Fruit fly (Drosophila melanogaster) whole organism, embryonic: ENCODE measurements around the gene CG3702.

ENCODE experiments used
- B-H1 ChIP-seq: fragments of 200-800 bp; sonication (Bioruptor generic); IDR thresholded peaks from 3 replicates; pipeline ENCODE4 v1.3.6; 2022; ENCODE audit warnings: missing biosample characterization, missing genetic modification characterization
- B-H2 ChIP-seq: fragments of 200-800 bp; sonication (Bioruptor generic); optimal IDR thresholded peaks from 2 replicates; lab custom pipeline; 2018; ENCODE audit warnings: missing biosample characterization, mild to moderate bottlenecking, missing genetic modification characterization
- Bdp1 ChIP-seq: fragments of 200-800 bp; sonication (Bioruptor generic); optimal IDR thresholded peaks from 3 replicates; lab custom pipeline; 2016; ENCODE audit warnings: missing biosample characterization, missing genetic modification characterization
- CG10147 ChIP-seq: fragments of 200-800 bp; sonication (Bioruptor generic); optimal IDR thresholded peaks from 2 replicates; lab custom pipeline; 2019; ENCODE audit warnings: missing biosample characterization, mild to moderate bottlenecking, missing genetic modification characterization, moderate library complexity
- CG1024 ChIP-seq: fragments of 200-800 bp; sonication (Bioruptor generic); IDR thresholded peaks from 2 replicates; pipeline ENCODE4 v1.3.6; 2022; ENCODE audit warnings: missing biosample characterization, missing genetic modification characterization
- CG10274 ChIP-seq: fragments of 200-800 bp; sonication (Bioruptor generic); optimal IDR thresholded peaks from 3 replicates; lab custom pipeline; 2017; ENCODE audit warnings: missing biosample characterization, mild to moderate bottlenecking, missing genetic modification characterization
- CG10321 ChIP-seq: fragments of 200-800 bp; sonication (Bioruptor generic); IDR thresholded peaks from 2 replicates; pipeline ENCODE4 v1.3.6; 2022; ENCODE audit warnings: missing biosample characterization, missing genetic modification characterization
- CG11093 ChIP-seq: fragments of 200-800 bp; sonication (Bioruptor generic); IDR thresholded peaks from 3 replicates; pipeline ENCODE4 v1.3.6; 2022; ENCODE audit warnings: missing biosample characterization, missing genetic modification characterization
- CG11398 ChIP-seq: fragments of 200-800 bp; sonication (Bioruptor generic); optimal IDR thresholded peaks from 2 replicates; lab custom pipeline; 2016; ENCODE audit warnings: missing biosample characterization, missing genetic modification characterization
- CG12744 ChIP-seq: fragments of 200-800 bp; sonication (Bioruptor generic); optimal IDR thresholded peaks from 2 replicates; lab custom pipeline; 2016; ENCODE audit warnings: missing biosample characterization, missing genetic modification characterization
- CG15601 ChIP-seq: fragments of 200-800 bp; sonication (Bioruptor generic); optimal IDR thresholded peaks from 3 replicates; lab custom pipeline; 2019; ENCODE audit warnings: missing biosample characterization, mild to moderate bottlenecking, missing genetic modification characterization, moderate library complexity
- CG17328 ChIP-seq: fragments of 200-800 bp; sonication (Bioruptor generic); IDR thresholded peaks from 2 replicates; pipeline ENCODE4 v1.3.6; 2022; ENCODE audit warnings: missing biosample characterization, missing genetic modification characterization
- CG17829 ChIP-seq: fragments of 200-800 bp; optimal IDR thresholded peaks from 2 replicates; lab custom pipeline; 2019; ENCODE audit warnings: missing biosample characterization, mild to moderate bottlenecking, missing genetic modification characterization, moderate library complexity
- CG2129 ChIP-seq: fragments of 200-800 bp; sonication (Bioruptor generic); IDR thresholded peaks from 2 replicates; pipeline ENCODE4 v1.3.6; 2022; ENCODE audit warnings: missing biosample characterization, missing genetic modification characterization; ENCODE audit not compliant: partially characterized antibody
- CG31365 ChIP-seq: fragments of 200-800 bp; sonication (Bioruptor generic); optimal IDR thresholded peaks from 2 replicates; lab custom pipeline; 2018; ENCODE audit warnings: missing biosample characterization, mild to moderate bottlenecking, missing genetic modification characterization
- CG3163 ChIP-seq: fragments of 200-800 bp; sonication (Bioruptor generic); optimal IDR thresholded peaks from 3 replicates; lab custom pipeline; 2016; ENCODE audit warnings: missing biosample characterization, missing genetic modification characterization
- CG32532 ChIP-seq: fragments of 200-800 bp; sonication (Bioruptor generic); IDR thresholded peaks from 2 replicates; pipeline ENCODE4 v1.3.6; 2022; ENCODE audit warnings: missing biosample characterization, missing genetic modification characterization
- CG33213 ChIP-seq: fragments of 200-800 bp; sonication (Bioruptor generic); optimal IDR thresholded peaks from 3 replicates; lab custom pipeline; 2016; ENCODE audit warnings: missing biosample characterization, missing genetic modification characterization
- CG4282 ChIP-seq: fragments of 200-800 bp; sonication (Bioruptor generic); optimal IDR thresholded peaks from 2 replicates; lab custom pipeline; 2016; ENCODE audit warnings: missing biosample characterization, missing genetic modification characterization
- CG6791 ChIP-seq: fragments of 200-800 bp; sonication (Bioruptor generic); IDR thresholded peaks from 3 replicates; pipeline ENCODE4 v1.3.6; 2022; ENCODE audit warnings: missing biosample characterization, missing genetic modification characterization; ENCODE audit not compliant: partially characterized antibody
- CG7372 ChIP-seq: fragments of 200-800 bp; sonication (Bioruptor generic); IDR thresholded peaks from 2 replicates; pipeline ENCODE4 v1.3.6; 2022; ENCODE audit warnings: missing biosample characterization, missing genetic modification characterization
- CG9727 ChIP-seq: fragments of 200-800 bp; sonication (Bioruptor generic); optimal IDR thresholded peaks from 3 replicates; lab custom pipeline; 2017; ENCODE audit warnings: missing biosample characterization, mild to moderate bottlenecking, missing genetic modification characterization
- Deaf1 ChIP-seq: fragments of 200-800 bp; optimal IDR thresholded peaks from 3 replicates; lab custom pipeline; 2019; ENCODE audit warnings: missing biosample characterization, mild to moderate bottlenecking, missing genetic modification characterization, moderate library complexity
- Doc3 ChIP-seq: fragments of 200-800 bp; sonication (Bioruptor generic); IDR thresholded peaks from 3 replicates; pipeline ENCODE4 v1.3.6; 2022; ENCODE audit warnings: missing biosample characterization, missing genetic modification characterization; ENCODE audit not compliant: partially characterized antibody
- Eip74EF ChIP-seq, 2 experiments: fragments of 200-800 bp in 1 of 2; fragments of >200 bp in 1 of 2; sonication (Bioruptor generic) in 1 of 2; optimal IDR thresholded peaks; 2 replicates each; lab custom pipeline; 2017 to 2019; ENCODE audit warnings: missing biosample characterization in 2 of 2, missing genetic modification characterization in 2 of 2, mild to moderate bottlenecking in 1 of 2, moderate library complexity in 1 of 2
- HHEX ChIP-seq: fragments of 200-800 bp; sonication (Bioruptor generic); optimal IDR thresholded peaks from 3 replicates; lab custom pipeline; 2017; ENCODE audit warnings: missing biosample characterization, mild to moderate bottlenecking, missing genetic modification characterization, missing genetic modification reagents
- Kr ChIP-seq: fragments of 200-800 bp; sonication (Bioruptor generic); optimal IDR thresholded peaks from 2 replicates; lab custom pipeline; 2017; ENCODE audit warnings: missing biosample characterization, mild to moderate bottlenecking, missing genetic modification characterization
- Optix ChIP-seq: fragments of 200-800 bp; sonication (Bioruptor generic); IDR thresholded peaks from 3 replicates; pipeline ENCODE4 v1.3.6; 2022; ENCODE audit warnings: missing biosample characterization, missing genetic modification characterization
- Side ChIP-seq: fragments of 200-800 bp; sonication (Bioruptor generic); optimal IDR thresholded peaks from 2 replicates; lab custom pipeline; 2016; ENCODE audit warnings: missing biosample characterization, missing genetic modification characterization
- ara ChIP-seq: fragments of 200-800 bp; sonication (Bioruptor generic); IDR thresholded peaks from 2 replicates; pipeline ENCODE4 v1.3.6; 2022; ENCODE audit warnings: missing biosample characterization, missing genetic modification characterization
- bowl ChIP-seq: fragments of 200-800 bp; sonication (Bioruptor generic); IDR thresholded peaks from 2 replicates; pipeline ENCODE4 v1.3.6; 2022; ENCODE audit warnings: missing biosample characterization, missing genetic modification characterization
- disco-r ChIP-seq: fragments of 200-800 bp; sonication (Bioruptor generic); optimal IDR thresholded peaks from 2 replicates; lab custom pipeline; 2016; ENCODE audit warnings: missing biosample characterization, missing genetic modification characterization
- dmrt99B ChIP-seq: fragments of 200-800 bp; sonication (Bioruptor generic); optimal IDR thresholded peaks from 2 replicates; lab custom pipeline; 2018; ENCODE audit warnings: missing biosample characterization, mild to moderate bottlenecking, missing genetic modification characterization, moderate library complexity
- fru ChIP-seq: fragments of >200 bp; optimal IDR thresholded peaks from 2 replicates; lab custom pipeline; 2017
- hbn ChIP-seq: fragments of 200-800 bp; sonication (Bioruptor generic); IDR thresholded peaks from 2 replicates; pipeline ENCODE4 v1.3.6; 2022; ENCODE audit warnings: missing biosample characterization, missing genetic modification characterization; ENCODE audit not compliant: partially characterized antibody
- klu ChIP-seq: fragments of 200-800 bp; sonication (Bioruptor generic); IDR thresholded peaks from 2 replicates; pipeline ENCODE4 v1.3.6; 2022; ENCODE audit warnings: missing biosample characterization, missing genetic modification characterization
- lab ChIP-seq: fragments of 200-800 bp; sonication (Bioruptor generic); optimal IDR thresholded peaks from 3 replicates; lab custom pipeline; 2017; ENCODE audit warnings: missing biosample characterization, missing genetic modification characterization, mild to moderate bottlenecking, moderate library complexity, missing genetic modification reagents
- lilli ChIP-seq: fragments of 200-800 bp; sonication (Bioruptor generic); optimal IDR thresholded peaks from 3 replicates; lab custom pipeline; 2016; ENCODE audit warnings: missing biosample characterization, missing genetic modification characterization
- oc ChIP-seq: fragments of 200-800 bp; sonication (Bioruptor generic); optimal IDR thresholded peaks from 2 replicates; lab custom pipeline; 2018; ENCODE audit warnings: missing biosample characterization, mild to moderate bottlenecking, missing genetic modification characterization, moderate library complexity
- odd ChIP-seq: fragments of 200-800 bp; sonication (Bioruptor generic); optimal IDR thresholded peaks from 2 replicates; lab custom pipeline; 2017; ENCODE audit warnings: missing biosample characterization, mild to moderate bottlenecking, missing genetic modification characterization
- phol ChIP-seq: fragments of 200-800 bp; sonication (Bioruptor generic); optimal IDR thresholded peaks from 3 replicates; lab custom pipeline; 2018; ENCODE audit warnings: missing biosample characterization, mild to moderate bottlenecking, missing genetic modification characterization, moderate library complexity
- repo ChIP-seq: fragments of 200-800 bp; sonication (Bioruptor generic); optimal IDR thresholded peaks from 2 replicates; lab custom pipeline; 2016; ENCODE audit warnings: missing biosample characterization, missing genetic modification characterization
- rib ChIP-seq: fragments of 200-800 bp; sonication (Bioruptor generic); IDR thresholded peaks from 2 replicates; pipeline ENCODE4 v1.3.6; 2022; ENCODE audit warnings: missing biosample characterization, missing genetic modification characterization
- sc ChIP-seq, 3 experiments: fragments of >200 bp in 2 of 3; fragments of 200-800 bp in 1 of 3; sonication (Bioruptor generic) in 1 of 3; optimal IDR thresholded peaks; 2 replicates in 2 of 3; 3 replicates in 1 of 3; lab custom pipeline; 2017; ENCODE audit warnings: mild to moderate bottlenecking in 1 of 3, missing biosample characterization in 1 of 3, missing genetic modification characterization in 1 of 3, missing genetic modification reagents in 1 of 3
- schlank ChIP-seq: fragments of 200-800 bp; sonication (Bioruptor generic); optimal IDR thresholded peaks from 2 replicates; lab custom pipeline; 2018; ENCODE audit warnings: missing biosample characterization, mild to moderate bottlenecking, missing genetic modification characterization
- slp2 ChIP-seq: fragments of 200-800 bp; sonication (Bioruptor generic); optimal IDR thresholded peaks from 2 replicates; lab custom pipeline; 2016; ENCODE audit warnings: missing biosample characterization, missing genetic modification characterization
- ssp ChIP-seq: fragments of 200-800 bp; sonication (Bioruptor generic); IDR thresholded peaks from 2 replicates; pipeline ENCODE4 v1.3.6; 2022; ENCODE audit warnings: missing biosample characterization, missing genetic modification characterization
- sug ChIP-seq: fragments of 200-800 bp; optimal IDR thresholded peaks from 2 replicates; lab custom pipeline; 2019; ENCODE audit warnings: missing biosample characterization, mild to moderate bottlenecking, missing genetic modification characterization, moderate library complexity
- vfl ChIP-seq: fragments of 200-800 bp; sonication (Bioruptor generic); optimal IDR thresholded peaks from 2 replicates; lab custom pipeline; 2016; ENCODE audit warnings: missing biosample characterization, missing genetic modification characterization
- z ChIP-seq: fragments of 200-800 bp; sonication (Bioruptor generic); IDR thresholded peaks from 3 replicates; pipeline ENCODE4 v1.3.6; 2022; ENCODE audit warnings: missing biosample characterization, missing genetic modification characterization
- zfh2 ChIP-seq: fragments of 200-800 bp; sonication (Bioruptor generic); optimal IDR thresholded peaks from 2 replicates; lab custom pipeline; 2016; ENCODE audit warnings: missing biosample characterization, missing genetic modification characterization

The CG3702 gene

DNA sequence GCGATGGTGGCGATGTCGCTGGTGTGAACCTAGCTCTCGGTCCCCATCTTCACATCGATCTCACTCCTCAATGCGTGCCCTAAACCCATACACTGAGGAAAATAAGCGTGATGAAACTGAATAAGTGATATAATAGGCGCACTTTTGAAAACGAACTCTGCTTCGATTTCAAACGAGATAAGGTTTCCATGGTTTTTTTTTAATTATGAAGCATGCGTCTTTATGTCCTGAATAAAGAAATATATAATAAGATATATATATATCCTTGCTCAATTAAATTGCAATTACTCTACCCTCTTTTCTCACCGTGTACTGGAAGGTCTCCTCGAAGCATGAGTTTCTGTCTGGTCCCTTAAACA is 4.0 kb downstream of the CG3702 start (continued):
- peak in 1 of 2 experiments; percentile 6 for TF ChIP-seq Eip74EF (GFP tag; optimal IDR thresholded peaks at IDR 0.05; lab: Kevin White, UChicago)
- no peak for TF ChIP-seq B-H1 (GFP tag; lab: Robert Waterston, UW)
- TF ChIP-seq CG9727 (GFP tag; lab: Kevin White, UChicago) = peak; percentile 86
- TF ChIP-seq disco-r (GFP tag; lab: Kevin White, UChicago) = no peak
- peak; percentile 60 for TF ChIP-seq lilli
- TF ChIP-seq CG6791 (GFP tag; lab: Robert Waterston, UW) = no peak
- TF ChIP-seq bowl (GFP tag; lab: Robert Waterston, UW) = no peak
- TF ChIP-seq CG17328 (GFP tag; lab: Robert Waterston, UW) = peak; percentile 71
- TF ChIP-seq CG3163 (GFP tag; lab: Kevin White, UChicago) = no peak
- peak; percentile 78 for TF ChIP-seq ara
- TF ChIP-seq sug (tag; lab: Kevin White, UChicago) = no peak
- TF ChIP-seq CG11398 (GFP tag; lab: Kevin White, UChicago) = no peak
- no peak for TF ChIP-seq slp2 (GFP tag; lab: Kevin White, UChicago)
- no peak for TF ChIP-seq rib (GFP tag; lab: Robert Waterston, UW)
- TF ChIP-seq CG33213 = no peak
- TF ChIP-seq CG17829 (tag; lab: Kevin White, UChicago) = peak; percentile 89
- TF ChIP-seq schlank (tag; lab: Kevin White, UChicago) = no peak
- no peak for TF ChIP-seq CG31365
- TF ChIP-seq B-H2 (GFP tag; lab: Kevin White, UChicago) = no peak
- peak; percentile 43; the same call in 1 of the 2 replicates for TF ChIP-seq klu (GFP tag; lab: Robert Waterston, UW)
- TF ChIP-seq CG12744 = no peak
- TF ChIP-seq Optix = 0 out of 3 replicates have a peak, but pooled peaks have one; percentile 5
- TF ChIP-seq z (GFP tag; lab: Robert Waterston, UW) = no peak
- no peak for TF ChIP-seq fru (lab: Kevin White, UChicago)
- TF ChIP-seq phol = peak; percentile 81
- TF ChIP-seq CG1024 (GFP tag; lab: Robert Waterston, UW) = no peak
- peak; percentile 60 for TF ChIP-seq lab (GFP tag; lab: Kevin White, UChicago)
- TF ChIP-seq CG11093 = no peak
- peak; percentile 28 for TF ChIP-seq oc
- TF ChIP-seq vfl (GFP tag; lab: Kevin White, UChicago) = no peak
- peak; percentile 44 for TF ChIP-seq Kr
- peak; percentile 67; the same call in 1 of the 2 replicates for TF ChIP-seq CG32532
- peak; percentile 13 for TF ChIP-seq odd
- TF ChIP-seq ssp (GFP tag; lab: Robert Waterston, UW) = 0 out of 2 replicates have a peak, but pooled peaks have one; percentile 6
- peak; percentile 29 for TF ChIP-seq zfh2 (GFP tag; lab: Kevin White, UChicago)
- no peak for TF ChIP-seq CG10321
- TF ChIP-seq sc (optimal IDR thresholded peaks at IDR 0.05; lab: Kevin White, UChicago) = no peak
- peak; percentile 69 for TF ChIP-seq sc (GFP tag; optimal IDR thresholded peaks at IDR 0.05; lab: Kevin White, UChicago)
- peak; percentile 4 for TF ChIP-seq Deaf1 (tag; lab: Kevin White, UChicago)
- TF ChIP-seq Doc3 (GFP tag; lab: Robert Waterston, UW) = no peak
- TF ChIP-seq repo (GFP tag; lab: Kevin White, UChicago) = no peak
- no peak for TF ChIP-seq Side (GFP tag; lab: Kevin White, UChicago)
- TF ChIP-seq CG4282 = no peak
- peak; percentile 13 for TF ChIP-seq Bdp1 (GFP tag; lab: Kevin White, UChicago)
- TF ChIP-seq CG7372 (GFP tag; lab: Robert Waterston, UW) = no peak
- peak; percentile 65 for TF ChIP-seq HHEX (GFP tag; lab: Kevin White, UChicago)
- peak; percentile 42 for TF ChIP-seq dmrt99B
- TF ChIP-seq hbn (GFP tag; lab: Robert Waterston, UW) = no peak
- no peak for TF ChIP-seq CG10274
- no peak for TF ChIP-seq CG2129 (GFP tag; lab: Robert Waterston, UW)
- peak; percentile 46 for TF ChIP-seq CG10147 (GFP tag; lab: Kevin White, UChicago)
- TF ChIP-seq CG15601 (tag; lab: Kevin White, UChicago) = peak; percentile 76
